Fruit fly (Drosophila melanogaster) whole organism, wandering third instar larva: ENCODE measurements around the gene CG13461.
A peak's percentile ranks its signal among the peaks of the same experiment; 100 is the strongest.

Experiments used
- Abd-B ChIP-seq: fragments of >200 bp; optimal IDR thresholded peaks from 2 replicates; lab custom pipeline; 2017; ENCODE audit warnings: missing biosample characterization, missing genetic modification characterization
- CG32264 ChIP-seq: fragments of 200-800 bp; sonication (Bioruptor generic); optimal IDR thresholded peaks from 2 replicates; lab custom pipeline; 2016; ENCODE audit warnings: missing biosample characterization, missing genetic modification characterization
- CG9705 ChIP-seq: fragments of 200-800 bp; sonication (Bioruptor generic); optimal IDR thresholded peaks from 2 replicates; lab custom pipeline; 2018; ENCODE audit warnings: missing biosample characterization, mild to moderate bottlenecking, missing genetic modification characterization
- CrebA ChIP-seq: fragments of 200-800 bp; sonication (Bioruptor generic); optimal IDR thresholded peaks from 2 replicates; lab custom pipeline; 2016; ENCODE audit warnings: missing biosample characterization, mild to moderate bottlenecking, missing genetic modification characterization, borderline replicate concordance
- Dfd ChIP-seq: fragments of >200 bp; optimal IDR thresholded peaks from 2 replicates; lab custom pipeline; 2017; ENCODE audit warnings: missing biosample characterization, missing genetic modification characterization
- Dif ChIP-seq: fragments of 200-275, 200-300 bp; sonication (Bioruptor generic); optimal IDR thresholded peaks from 2 replicates; lab custom pipeline; 2018; ENCODE audit warnings: missing biosample characterization, missing genetic modification characterization; ENCODE audit not compliant: partially characterized antibody
- GATAd ChIP-seq: sonication (Bioruptor generic); optimal IDR thresholded peaks from 2 replicates; lab custom pipeline; 2016; ENCODE audit warnings: missing biosample characterization, missing genetic modification characterization
- HLH106 ChIP-seq: fragments of 200-800 bp; optimal IDR thresholded peaks from 3 replicates; lab custom pipeline; 2019; ENCODE audit warnings: missing biosample characterization, mild to moderate bottlenecking, missing genetic modification characterization, moderate library complexity
- Hnf4 ChIP-seq: fragments of 200-800 bp; sonication (Bioruptor generic); optimal IDR thresholded peaks from 2 replicates; lab custom pipeline; 2016; ENCODE audit warnings: missing biosample characterization, mild to moderate bottlenecking, missing genetic modification characterization
- Hr78 ChIP-seq: fragments of >200 bp; optimal IDR thresholded peaks from 2 replicates; lab custom pipeline; 2017; ENCODE audit warnings: missing biosample characterization, missing genetic modification characterization
- Hr83 ChIP-seq: fragments of 200-300 bp; sonication (Bioruptor generic); optimal IDR thresholded peaks from 2 replicates; lab custom pipeline; 2016; ENCODE audit warnings: missing biosample characterization, mild to moderate bottlenecking, missing genetic modification characterization, moderate library complexity; ENCODE audit not compliant: poor library complexity, severe bottlenecking
- Jra ChIP-seq: sonication (Bioruptor generic); optimal IDR thresholded peaks from 2 replicates; lab custom pipeline; 2016; ENCODE audit warnings: missing biosample characterization, missing genetic modification characterization
- Mio ChIP-seq: sonication (Bioruptor generic); optimal IDR thresholded peaks from 2 replicates; lab custom pipeline; 2016; ENCODE audit warnings: missing biosample characterization, missing genetic modification characterization
- Myc ChIP-seq: fragments of >200 bp; optimal IDR thresholded peaks from 2 replicates; lab custom pipeline; 2017
- N ChIP-seq: fragments of >200 bp; optimal IDR thresholded peaks from 2 replicates; lab custom pipeline; 2018; ENCODE audit warnings: missing biosample characterization, missing external identifiers, missing genetic modification characterization
- OdsH ChIP-seq: fragments of 200-800 bp; sonication (Bioruptor generic); optimal IDR thresholded peaks from 2 replicates; lab custom pipeline; 2016; ENCODE audit warnings: missing biosample characterization, mild to moderate bottlenecking, missing genetic modification characterization
- Rel ChIP-seq, 2 experiments: fragments of 200-800 bp; sonication (Bioruptor generic) in 1 of 2; optimal IDR thresholded peaks; 2 replicates in 1 of 2; 3 replicates in 1 of 2; lab custom pipeline; 2016 to 2019; ENCODE audit warnings: mild to moderate bottlenecking in 2 of 2, missing biosample characterization in 2 of 2, missing genetic modification characterization in 2 of 2, moderate library complexity in 1 of 2
- Sp1 ChIP-seq: fragments of 200-800 bp; sonication (Bioruptor generic); optimal IDR thresholded peaks from 3 replicates; lab custom pipeline; 2019; ENCODE audit warnings: missing biosample characterization, mild to moderate bottlenecking, missing genetic modification characterization, moderate library complexity
- Vsx2 ChIP-seq: fragments of 200-300, 225-300 bp; sonication (Bioruptor generic); optimal IDR thresholded peaks from 2 replicates; lab custom pipeline; 2018; ENCODE audit warnings: missing biosample characterization, missing genetic modification characterization; ENCODE audit not compliant: partially characterized antibody
- br ChIP-seq: fragments of 200-800 bp; sonication (Bioruptor generic); optimal IDR thresholded peaks from 2 replicates; lab custom pipeline; 2016; ENCODE audit warnings: missing biosample characterization, missing genetic modification characterization
- brk ChIP-seq: fragments of 200-800 bp; sonication (Bioruptor generic); optimal IDR thresholded peaks from 2 replicates; lab custom pipeline; 2016; ENCODE audit warnings: missing biosample characterization, mild to moderate bottlenecking, missing genetic modification characterization
- dl ChIP-seq, 2 experiments: fragments of 175-275, 200-275 bp in 1 of 2; fragments of 200-275 bp in 1 of 2; sonication (Bioruptor generic); optimal IDR thresholded peaks; lab custom pipeline; 2018; ENCODE audit warnings: mild to moderate bottlenecking in 2 of 2, missing biosample characterization in 2 of 2, missing genetic modification characterization in 2 of 2, moderate library complexity in 2 of 2; ENCODE audit not compliant: partially characterized antibody in 2 of 2, insufficient read depth in 1 of 2
- dmrt93B ChIP-seq: fragments of 200-800 bp; sonication (Bioruptor generic); optimal IDR thresholded peaks from 2 replicates; lab custom pipeline; 2018; ENCODE audit warnings: missing biosample characterization, mild to moderate bottlenecking, missing genetic modification characterization
- dsf ChIP-seq: sonication (Bioruptor generic); optimal IDR thresholded peaks from 2 replicates; lab custom pipeline; 2016; ENCODE audit warnings: missing biosample characterization, missing genetic modification characterization, borderline replicate concordance
- ey ChIP-seq: fragments of 200-800 bp; sonication (Bioruptor generic); optimal IDR thresholded peaks from 2 replicates; lab custom pipeline; 2016; ENCODE audit warnings: missing biosample characterization, missing genetic modification characterization
- foxo ChIP-seq, 2 experiments: fragments of 200-800 bp; sonication (Bioruptor generic); optimal IDR thresholded peaks; 2 replicates in 1 of 2; 3 replicates in 1 of 2; lab custom pipeline; 2016 to 2017; ENCODE audit warnings: missing biosample characterization in 2 of 2, missing genetic modification characterization in 2 of 2
- fru ChIP-seq: fragments of 200-800 bp; sonication (Bioruptor generic); optimal IDR thresholded peaks from 3 replicates; lab custom pipeline; 2016; ENCODE audit warnings: missing biosample characterization, mild to moderate bottlenecking, missing genetic modification characterization
- h ChIP-seq: fragments of 200-800 bp; sonication (Bioruptor generic); optimal IDR thresholded peaks from 3 replicates; lab custom pipeline; 2016; ENCODE audit warnings: missing biosample characterization, mild to moderate bottlenecking, missing genetic modification characterization
- jim ChIP-seq: fragments of 175-275, 200-325 bp; sonication (Bioruptor generic); optimal IDR thresholded peaks from 2 replicates; lab custom pipeline; 2016; ENCODE audit warnings: missing biosample characterization, mild to moderate bottlenecking, missing genetic modification characterization
- lola ChIP-seq: fragments of >200 bp; optimal IDR thresholded peaks from 2 replicates; lab custom pipeline; 2017; ENCODE audit warnings: missing biosample characterization, missing genetic modification characterization
- pan ChIP-seq: fragments of >200 bp; optimal IDR thresholded peaks from 2 replicates; lab custom pipeline; 2017
- psq ChIP-seq: fragments of 200-800 bp; sonication (Bioruptor generic); optimal IDR thresholded peaks from 3 replicates; lab custom pipeline; 2017; ENCODE audit warnings: missing biosample characterization, mild to moderate bottlenecking, missing genetic modification characterization, moderate library complexity
- rgr ChIP-seq: fragments of 200-800 bp; sonication (Bioruptor generic); optimal IDR thresholded peaks from 3 replicates; lab custom pipeline; 2016; ENCODE audit warnings: missing biosample characterization, mild to moderate bottlenecking, missing genetic modification characterization
- sage ChIP-seq: fragments of 200-800 bp; sonication (Bioruptor generic); optimal IDR thresholded peaks from 2 replicates; lab custom pipeline; 2016; ENCODE audit warnings: missing biosample characterization, mild to moderate bottlenecking, missing genetic modification characterization
- sv ChIP-seq: fragments of 200-800 bp; sonication (Bioruptor generic); optimal IDR thresholded peaks from 3 replicates; lab custom pipeline; 2016; ENCODE audit warnings: missing biosample characterization, missing genetic modification characterization
- tai ChIP-seq: sonication (Bioruptor generic); optimal IDR thresholded peaks from 2 replicates; lab custom pipeline; 2016; ENCODE audit warnings: missing biosample characterization, missing genetic modification characterization
- usp ChIP-seq: fragments of >200 bp; optimal IDR thresholded peaks from 2 replicates; lab custom pipeline; 2017; ENCODE audit warnings: missing biosample characterization, missing genetic modification characterization
- woc ChIP-seq: sonication (Bioruptor generic); optimal IDR thresholded peaks from 2 replicates; lab custom pipeline; 2016; ENCODE audit warnings: missing biosample characterization, mild to moderate bottlenecking, missing genetic modification characterization

CG13461 gene

DNA sequence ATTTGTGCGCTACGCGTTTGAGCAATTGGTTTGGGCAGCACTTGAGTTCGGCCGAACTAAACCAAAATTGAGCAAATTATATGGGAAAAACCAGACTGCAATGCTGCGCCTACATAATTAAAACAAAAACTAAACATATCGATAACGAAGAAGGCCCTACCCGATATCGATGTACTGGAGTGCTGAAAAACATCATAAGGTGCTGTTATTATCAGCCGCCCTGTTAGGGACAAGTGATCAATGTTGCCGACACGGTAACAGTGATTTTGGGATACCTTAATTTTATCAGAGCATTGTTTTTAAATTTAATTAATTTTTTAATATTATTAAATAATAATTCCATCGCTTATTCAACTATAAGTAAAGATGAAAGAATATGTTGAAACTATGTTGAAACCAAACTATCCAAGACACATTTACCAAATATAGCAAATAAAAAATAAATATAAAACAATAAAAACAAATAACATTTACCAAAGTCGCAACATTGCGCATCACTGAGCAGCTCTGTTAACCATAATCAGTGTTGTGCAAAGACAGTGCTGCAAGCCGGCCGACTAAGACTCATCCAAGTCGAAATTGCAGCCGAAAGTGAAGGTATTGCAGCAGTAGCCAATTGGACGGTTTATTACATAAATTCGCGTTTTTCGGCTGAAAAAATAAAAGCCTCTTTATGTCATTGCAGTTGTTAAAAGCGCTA lies 42.4 kb upstream of the CG13461 start, which contains the start of the genes sstn, Plp and GlyRS:
TSS of gene sstn (minus strand) at position 131 of the 700 bp plus-strand sequence.
TSS of gene Plp (minus strand) at position 136 of the 700 bp plus-strand sequence.
TSS of gene GlyRS (plus strand) at position 554 of the 700 bp plus-strand sequence.
- no peak for TF ChIP-seq Jra (GFP tag; lab: Kevin White, UChicago)
- TF ChIP-seq br, result no peak
- no peak for TF ChIP-seq Vsx2 (GFP tag; lab: Kevin White, UChicago)
- peak; percentile 59 for TF ChIP-seq HLH106 (tag; lab: Kevin White, UChicago)
- peak; percentile 74 for TF ChIP-seq woc (GFP tag; lab: Kevin White, UChicago)
- peak; percentile 14 for TF ChIP-seq ey (GFP tag; lab: Kevin White, UChicago)
- TF ChIP-seq lola, result peak; percentile 46
- no peak for TF ChIP-seq CG32264 (GFP tag; lab: Kevin White, UChicago)
- no peak for TF ChIP-seq tai (GFP tag; lab: Kevin White, UChicago)
- TF ChIP-seq Hr78 (GFP tag; lab: Kevin White, UChicago), result no peak
- TF ChIP-seq CrebA, result no peak
- no peak for TF ChIP-seq jim (GFP tag; lab: Kevin White, UChicago)
- TF ChIP-seq dsf, result peak; percentile 33
- TF ChIP-seq dmrt93B, result peak; percentile 54
- no peak for TF ChIP-seq N (GFP tag; lab: Kevin White, UChicago)
- peak; percentile 28 for TF ChIP-seq Hnf4 (GFP tag; lab: Kevin White, UChicago)
- TF ChIP-seq Myc (lab: Kevin White, UChicago), result peak; percentile 66
- peak; percentile 41 for TF ChIP-seq OdsH (GFP tag; lab: Kevin White, UChicago)
- no peak for TF ChIP-seq pan (lab: Kevin White, UChicago)
- TF ChIP-seq Abd-B (GFP tag; lab: Kevin White, UChicago), result no peak
- TF ChIP-seq dl (GFP tag; optimal IDR thresholded peaks at IDR 0.05; lab: Kevin White, UChicago; ENCODE audit: insufficient read depth in 1 of 2, partially characterized antibody in 2 of 2), result no peak
- TF ChIP-seq foxo (GFP tag; optimal IDR thresholded peaks at IDR 0.05; lab: Kevin White, UChicago), result peak in 1 of 2 experiments; percentile 61
- TF ChIP-seq GATAd, result no peak
- peak; percentile 48 for TF ChIP-seq rgr
- peak; percentile 50 for TF ChIP-seq psq
- TF ChIP-seq Hr83 (GFP tag; lab: Kevin White, UChicago), result no peak
- TF ChIP-seq sage (GFP tag; lab: Kevin White, UChicago), result peak; percentile 48
- no peak for TF ChIP-seq Rel (GFP tag; optimal IDR thresholded peaks at IDR 0.05; lab: Kevin White, UChicago)
- TF ChIP-seq Rel (tag; optimal IDR thresholded peaks at IDR 0.05; lab: Kevin White, UChicago), result no peak
- TF ChIP-seq CG9705 (GFP tag; lab: Kevin White, UChicago), result peak; percentile 21
- TF ChIP-seq fru, result peak; percentile 45
- TF ChIP-seq Mio (GFP tag; lab: Kevin White, UChicago), result no peak
- no peak for TF ChIP-seq Dfd (GFP tag; lab: Kevin White, UChicago)
- TF ChIP-seq Dif, result no peak
- peak; percentile 11 for TF ChIP-seq brk (GFP tag; lab: Kevin White, UChicago)
- peak; percentile 61 for TF ChIP-seq h (GFP tag; lab: Kevin White, UChicago)
- TF ChIP-seq sv (GFP tag; lab: Kevin White, UChicago), result peak; percentile 26
- TF ChIP-seq Sp1 (GFP tag; lab: Kevin White, UChicago), result peak; percentile 35
- no peak for TF ChIP-seq usp

DNA sequence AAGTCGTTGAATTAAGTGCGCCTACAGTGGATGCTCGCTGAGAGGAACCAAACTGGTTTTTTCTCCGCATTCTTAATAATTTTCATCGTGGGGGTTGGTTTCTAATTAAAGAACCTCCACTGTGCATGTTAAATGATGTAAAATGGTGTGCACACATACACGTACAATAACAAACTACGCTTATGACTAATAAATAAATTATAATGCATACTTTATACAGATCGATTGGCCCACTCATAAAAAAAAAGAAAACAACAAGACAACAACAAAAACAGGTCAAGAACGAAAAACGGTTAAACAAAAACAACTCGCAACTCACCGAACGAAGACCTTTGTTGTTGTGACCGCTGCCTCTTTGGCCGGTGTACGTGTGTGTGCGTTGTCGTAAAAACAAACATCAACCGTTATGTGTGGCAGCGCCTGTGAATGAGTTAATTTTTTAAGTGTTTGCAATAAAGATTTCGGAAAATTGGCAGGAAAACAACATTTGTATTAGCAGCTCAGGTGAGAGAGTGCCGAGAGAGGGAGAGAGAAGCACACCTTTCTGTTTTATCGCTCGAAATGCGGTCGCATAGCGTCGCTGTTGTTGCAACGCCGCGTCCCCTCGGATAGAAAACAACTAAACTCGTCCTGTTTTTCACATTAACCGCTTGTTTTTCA lies 41.8 kb upstream of the CG13461 start:
- TF ChIP-seq Rel (GFP tag; optimal IDR thresholded peaks at IDR 0.05; lab: Kevin White, UChicago) (no peak), Rel (tag; optimal IDR thresholded peaks at IDR 0.05; lab: Kevin White, UChicago) (no peak), Hr83 (GFP tag; lab: Kevin White, UChicago) (peak; percentile 6), OdsH (GFP tag; lab: Kevin White, UChicago) (peak; percentile 15), Dfd (GFP tag; lab: Kevin White, UChicago) (no peak), Abd-B (GFP tag; lab: Kevin White, UChicago) (no peak), lola (no peak), pan (lab: Kevin White, UChicago) (no peak), foxo (GFP tag; optimal IDR thresholded peaks at IDR 0.05; lab: Kevin White, UChicago) (no peak), CrebA (no peak), rgr (peak; percentile 21), GATAd (no peak), CG32264 (GFP tag; lab: Kevin White, UChicago) (no peak), psq (peak; percentile 0), HLH106 (tag; lab: Kevin White, UChicago) (no peak), dmrt93B (no peak), br (peak; percentile 26), Myc (lab: Kevin White, UChicago) (no peak), dsf (no peak), usp (no peak), Hnf4 (GFP tag; lab: Kevin White, UChicago) (no peak), CG9705 (GFP tag; lab: Kevin White, UChicago) (peak; percentile 4), jim (GFP tag; lab: Kevin White, UChicago) (no peak), ey (GFP tag; lab: Kevin White, UChicago) (peak; percentile 29), N (GFP tag; lab: Kevin White, UChicago) (no peak), Vsx2 (GFP tag; lab: Kevin White, UChicago) (no peak), Sp1 (GFP tag; lab: Kevin White, UChicago) (no peak), Dif (no peak), woc (GFP tag; lab: Kevin White, UChicago) (peak; percentile 2), sage (GFP tag; lab: Kevin White, UChicago) (peak; percentile 28), fru (peak; percentile 18), brk (GFP tag; lab: Kevin White, UChicago) (peak; percentile 26), Mio (GFP tag; lab: Kevin White, UChicago) (no peak), dl (GFP tag; optimal IDR thresholded peaks at IDR 0.05; lab: Kevin White, UChicago; ENCODE audit: insufficient read depth in 1 of 2, partially characterized antibody in 2 of 2) (no peak), Jra (GFP tag; lab: Kevin White, UChicago) (peak; percentile 5), h (GFP tag; lab: Kevin White, UChicago) (peak; percentile 50), tai (GFP tag; lab: Kevin White, UChicago) (no peak), sv (GFP tag; lab: Kevin White, UChicago) (no peak), Hr78 (GFP tag; lab: Kevin White, UChicago) (no peak)
- TF ChIP-seq, all 38 proteins: peak for 13
